Worm (Caenorhabditis elegans): ENCODE results near the gene moc-1.

Gene moc-1

DNA sequence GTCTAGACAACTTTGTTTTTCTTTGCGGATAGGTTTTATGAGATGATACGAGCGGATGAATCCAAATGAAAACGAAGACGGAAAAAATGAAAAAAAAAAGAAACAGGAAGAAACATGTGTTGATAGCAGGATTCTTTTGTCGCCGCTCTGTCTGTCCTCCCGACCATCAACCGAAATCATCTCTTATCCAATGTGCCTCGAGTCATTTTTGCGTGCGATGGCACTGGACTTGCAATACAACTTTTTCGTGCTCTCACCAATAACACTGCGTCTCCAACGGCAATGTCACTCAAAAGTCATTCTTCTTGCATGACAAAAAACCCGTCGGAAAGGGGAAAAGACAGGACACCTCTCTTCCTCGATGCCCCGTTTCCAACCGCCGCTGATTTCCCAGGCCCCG lies 37.9 kb upstream of the moc-1 start, which contains the start of gene ncs-4 (continued):
- TF ChIP-seq egl-13 (tag; optimal IDR thresholded peaks at IDR 0.05) (no peak), lin-15B (tag; optimal IDR thresholded peaks at IDR 0.05) (no peak), tbx-2 (tag; optimal IDR thresholded peaks at IDR 0.05) (no peak), ceh-8 (GFP tag; optimal IDR thresholded peaks at IDR 0.05) (no peak), grh-1 (GFP tag; IDR thresholded peaks at IDR 0.05) (no peak), dpl-1 (GFP tag; optimal IDR thresholded peaks at IDR 0.05) (no peak), lin-39 (tag; optimal IDR thresholded peaks at IDR 0.05) (peak; percentile 21), nhr-71 (tag; optimal IDR thresholded peaks at IDR 0.05) (peak; percentile 51), lin-35 (GFP tag; optimal IDR thresholded peaks at IDR 0.05) (no peak)

DNA sequence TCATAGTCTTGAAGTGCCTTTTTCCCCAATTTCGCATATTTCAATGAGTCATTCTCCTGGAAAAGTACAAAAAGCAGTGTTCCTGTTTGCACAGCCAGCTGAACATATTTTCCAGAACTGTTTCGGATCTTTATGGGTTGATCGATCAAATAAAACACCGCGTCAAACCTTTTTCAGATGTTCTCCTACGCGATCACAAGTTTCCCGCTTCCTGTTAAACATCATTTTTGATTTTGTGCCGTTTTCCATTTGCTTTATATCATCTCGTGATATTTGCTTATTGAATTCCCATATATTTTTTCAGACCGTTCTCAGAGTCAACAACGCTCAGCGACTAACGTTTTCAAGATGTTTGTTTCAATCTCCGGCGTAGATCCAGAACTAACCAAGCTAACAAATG lies 36.3 kb upstream of the moc-1 start, which contains the start of gene C07A4.3:
C07A4.3 (plus strand) TSS at position 301 of the 400 bp plus-strand sequence.
- TF ChIP-seq unc-98 (GFP tag; IDR thresholded peaks at IDR 0.05) (no peak), xbp-1 (tag; optimal IDR thresholded peaks at IDR 0.05) (no peak), lin-35 (GFP tag; optimal IDR thresholded peaks at IDR 0.05) (no peak), dpl-1 (GFP tag; optimal IDR thresholded peaks at IDR 0.05) (no peak), mdl-1 (tag; optimal IDR thresholded peaks at IDR 0.05) (no peak)

DNA sequence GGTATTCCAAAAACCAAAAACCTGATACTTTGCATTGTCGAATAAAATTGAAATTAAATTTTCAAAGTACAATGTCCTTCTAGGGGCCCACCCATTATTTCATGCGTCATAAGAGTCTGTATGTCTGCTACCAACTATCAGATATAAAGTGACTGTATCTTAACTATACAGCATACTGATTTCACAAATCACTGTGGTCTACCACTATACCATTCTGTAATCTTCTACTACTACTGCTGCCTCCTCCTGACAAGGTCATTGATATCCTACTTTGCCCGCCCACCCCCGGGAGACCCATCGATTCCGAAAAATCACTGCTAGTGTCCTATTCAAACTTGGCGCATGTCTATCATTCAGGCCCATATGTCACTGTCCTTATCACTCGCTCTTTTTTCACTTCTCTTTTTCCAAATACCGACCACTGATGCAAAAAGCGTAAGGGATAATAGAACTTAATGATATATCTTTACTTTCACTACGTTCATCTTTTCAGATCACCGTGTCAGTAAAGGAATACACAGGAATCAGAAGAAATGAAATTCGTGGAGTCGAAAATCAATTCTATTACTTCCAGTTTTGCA lies 33.7 kb upstream of the moc-1 start, which contains the start of gene C07A4.2:
C07A4.2 (plus strand) TSS at position 195 of the 581 bp plus-strand sequence.
- TF ChIP-seq mef-2 (tag; optimal IDR thresholded peaks at IDR 0.05): no peak
- TF ChIP-seq nhr-11 (tag; optimal IDR thresholded peaks at IDR 0.05): no peak
- TF ChIP-seq ceh-88 (GFP tag; IDR thresholded peaks at IDR 0.05): no peak
- no peak for TF ChIP-seq nhr-90 (tag; optimal IDR thresholded peaks at IDR 0.05; ENCODE audit: poor library complexity)
- TF ChIP-seq egl-13 (tag; optimal IDR thresholded peaks at IDR 0.05): no peak
- peak in 4 of 6 experiments; percentile 5 to 85 (median 45) for TF ChIP-seq elt-3 (tag; optimal IDR thresholded peaks at IDR 0.05)
- TF ChIP-seq nhr-85 (tag): peak; percentile 85
- no peak for TF ChIP-seq efl-1 (optimal IDR thresholded peaks at IDR 0.05)
- TF ChIP-seq efl-1 (GFP tag; optimal IDR thresholded peaks at IDR 0.05 in 1 of 2): no peak
- TF ChIP-seq mdl-1 (tag; optimal IDR thresholded peaks at IDR 0.05): no peak
- TF ChIP-seq ceh-63 (GFP tag; optimal IDR thresholded peaks at IDR 0.05): no peak
- TF ChIP-seq nhr-20 (tag; optimal IDR thresholded peaks at IDR 0.05): peak; percentile 46
- peak; percentile 57 for TF ChIP-seq lin-14 (GFP tag; optimal IDR thresholded peaks at IDR 0.05)
- peak; percentile 94 for TF ChIP-seq blmp-1 (tag; optimal IDR thresholded peaks at IDR 0.05)

DNA sequence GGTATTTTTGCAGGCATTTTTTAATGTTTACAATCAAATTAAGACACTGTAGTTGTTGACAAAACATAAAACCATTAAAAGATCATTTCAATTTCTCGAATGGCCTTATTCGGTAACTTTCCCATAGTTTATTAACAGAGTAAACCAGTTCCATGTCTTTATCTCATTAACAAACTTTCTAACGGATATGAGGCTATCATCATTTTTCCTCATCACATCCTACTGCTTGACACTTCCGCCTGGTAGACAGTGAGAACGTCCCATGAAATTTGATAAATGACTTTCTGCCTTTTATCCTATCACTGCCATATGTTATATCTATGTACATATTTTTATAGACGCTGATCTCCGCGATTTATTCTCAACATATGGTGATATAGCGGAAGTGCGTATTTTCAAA lies 32.2 kb upstream of the moc-1 start:
- TF ChIP-seq elt-3 (tag; optimal IDR thresholded peaks at IDR 0.05): peak in 3 of 6 experiments; percentile 3 to 74 (median 29)
- no peak for TF ChIP-seq pag-3 (tag; optimal IDR thresholded peaks at IDR 0.05; ENCODE audit: borderline replicate concordance, insufficient read depth)
- TF ChIP-seq ces-1 (GFP tag; optimal IDR thresholded peaks at IDR 0.05): no peak
- TF ChIP-seq sptf-1 (tag; optimal IDR thresholded peaks at IDR 0.05): no peak
- no peak for TF ChIP-seq nhr-11 (tag; optimal IDR thresholded peaks at IDR 0.05)
- no peak for TF ChIP-seq nhr-90 (tag; optimal IDR thresholded peaks at IDR 0.05; ENCODE audit: poor library complexity)
- TF ChIP-seq lin-14 (GFP tag; optimal IDR thresholded peaks at IDR 0.05): peak; percentile 64
- peak; percentile 84 for TF ChIP-seq blmp-1 (tag; optimal IDR thresholded peaks at IDR 0.05)
- peak; percentile 89 for TF ChIP-seq nhr-85 (tag)
- TF ChIP-seq Y116A8C.19 (tag; optimal IDR thresholded peaks at IDR 0.05; ENCODE audit: borderline replicate concordance): no peak

DNA sequence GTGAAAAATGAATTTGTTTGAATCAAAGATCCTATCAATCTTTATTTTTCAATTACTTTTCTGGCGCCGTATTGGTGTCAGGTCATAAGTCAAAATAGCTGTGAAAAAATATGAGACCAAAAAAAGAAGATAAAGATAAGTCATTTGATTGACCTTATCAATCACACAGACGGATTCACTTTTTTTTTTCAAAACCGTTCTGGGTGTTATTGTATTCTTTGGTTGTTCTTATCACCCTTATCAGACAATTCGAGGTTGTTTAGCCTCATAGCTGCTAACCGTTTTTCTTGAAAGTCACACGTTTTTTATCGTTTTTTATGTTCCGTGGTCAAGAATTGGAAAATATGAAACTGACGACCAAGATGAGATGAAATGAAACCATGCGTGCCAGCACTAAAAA lies 30.1 kb upstream of the moc-1 start:
- TF ChIP-seq ztf-11 (tag; optimal IDR thresholded peaks at IDR 0.05) (no peak), nhr-71 (tag; optimal IDR thresholded peaks at IDR 0.05) (peak; percentile 30), aly-2 (tag; optimal IDR thresholded peaks at IDR 0.05) (no peak), irx-1 (tag; optimal IDR thresholded peaks at IDR 0.05) (no peak), nhr-85 (tag) (peak; percentile 78), nhr-20 (tag; optimal IDR thresholded peaks at IDR 0.05) (peak; percentile 53), blmp-1 (tag; optimal IDR thresholded peaks at IDR 0.05) (peak; percentile 72), ztf-4 (tag; optimal IDR thresholded peaks at IDR 0.05) (no peak), unc-130 (tag; optimal IDR thresholded peaks at IDR 0.05) (no peak), nhr-19 (GFP tag; conservative IDR thresholded peaks at IDR 0.05) (no peak), elt-3 (tag; optimal IDR thresholded peaks at IDR 0.05) (peak in 2 of 6 experiments; percentile 70 to 98), lin-14 (GFP tag; optimal IDR thresholded peaks at IDR 0.05) (peak; percentile 30), vab-15 (tag; optimal IDR thresholded peaks at IDR 0.05) (no peak), lin-35 (GFP tag; optimal IDR thresholded peaks at IDR 0.05) (peak in 1 of 2 experiments; percentile 17), ama-1 (optimal IDR thresholded peaks at IDR 0.05) (no peak), snu-23 (GFP tag; optimal IDR thresholded peaks at IDR 0.05) (peak; percentile 13), unc-62 (GFP tag; optimal IDR thresholded peaks at IDR 0.05) (no peak), C34B4.2 (tag; optimal IDR thresholded peaks at IDR 0.05) (no peak), zag-1 (tag; optimal IDR thresholded peaks at IDR 0.05) (no peak), elt-2 (tag; optimal IDR thresholded peaks at IDR 0.05) (no peak), fos-1 (tag; optimal IDR thresholded peaks at IDR 0.05) (no peak), mef-2 (tag; optimal IDR thresholded peaks at IDR 0.05) (no peak), ceh-8 (GFP tag; optimal IDR thresholded peaks at IDR 0.05) (no peak)

All from whole organism, L1 larva.